Fruit fly (Drosophila melanogaster): ENCODE measurements around the gene CG9784.

CG9784 gene

dm6 chrX:16552567-16552966 lies 46.4 kb downstream of the CG9784 start (continued):
- TF ChIP-seq row (GFP tag; IDR thresholded peaks at IDR 0.05) (peak; percentile 82), dati (GFP tag; IDR thresholded peaks at IDR 0.05) (no peak), CG4617 (GFP tag; optimal IDR thresholded peaks at IDR 0.05; ENCODE audit: borderline replicate concordance) (no peak), CG11696 (GFP tag; IDR thresholded peaks at IDR 0.05) (peak; percentile 65; the same call in 1 of the 2 replicates), fru (optimal IDR thresholded peaks at IDR 0.05) (no peak), lola (GFP tag; optimal IDR thresholded peaks at IDR 0.05) (peak in 1 of 3 experiments; percentile 71), CG34422 (GFP tag; IDR thresholded peaks at IDR 0.05) (peak; percentile 57; the same call in 2 of the 3 replicates), CG3407 (GFP tag; optimal IDR thresholded peaks at IDR 0.05) (peak; percentile 60), CG8765 (GFP tag; IDR thresholded peaks at IDR 0.05) (no peak), CG14014 (GFP tag; IDR thresholded peaks at IDR 0.05) (peak; percentile 74; the same call in 1 of the 2 replicates), CG17385 (GFP tag; optimal IDR thresholded peaks at IDR 0.05) (no peak), mam (GFP tag; optimal IDR thresholded peaks at IDR 0.05) (peak; percentile 61), br (optimal IDR thresholded peaks at IDR 0.05) (no peak), Abd-B (GFP tag; optimal IDR thresholded peaks at IDR 0.05) (peak; percentile 70), HLHmδ (GFP tag; optimal IDR thresholded peaks at IDR 0.05) (no peak), Camta (GFP tag; optimal IDR thresholded peaks at IDR 0.05) (peak; percentile 42), eyg (GFP tag; optimal IDR thresholded peaks at IDR 0.05) (peak; percentile 57), sisA (GFP tag; IDR thresholded peaks at IDR 0.05) (peak; percentile 76), D (optimal IDR thresholded peaks at IDR 0.05) (no peak), D (GFP tag; optimal IDR thresholded peaks at IDR 0.05) (peak; percentile 83), grau (tag; optimal IDR thresholded peaks at IDR 0.05) (peak; percentile 84), CG32772 (GFP tag; IDR thresholded peaks at IDR 0.05) (peak; percentile 67; the same call in 1 of the 2 replicates), sr (GFP tag; IDR thresholded peaks at IDR 0.05) (peak; percentile 30; the same call in 1 of the 3 replicates), Hr78 (GFP tag; optimal IDR thresholded peaks at IDR 0.05) (peak in 1 of 2 experiments; percentile 37), chn (GFP tag; optimal IDR thresholded peaks at IDR 0.05) (peak; percentile 45), CG15601 (tag; optimal IDR thresholded peaks at IDR 0.05) (peak; percentile 55), CG43689 (GFP tag; IDR thresholded peaks at IDR 0.05) (0 out of 2 replicates have a peak, but pooled peaks have one; percentile 7), CG8359 (GFP tag; optimal IDR thresholded peaks at IDR 0.05; ENCODE audit: borderline replicate concordance) (peak; percentile 44), wek (GFP tag; optimal IDR thresholded peaks at IDR 0.05) (peak; percentile 55), NfI (GFP tag; optimal IDR thresholded peaks at IDR 0.05) (peak; percentile 84), Oaz (GFP tag; IDR thresholded peaks at IDR 0.05) (no peak; the same call in 1 of the 2 replicates), CG8388 (GFP tag; optimal IDR thresholded peaks at IDR 0.05) (peak; percentile 74), jing (GFP tag; optimal IDR thresholded peaks at IDR 0.05) (peak; percentile 60), phol (tag; optimal IDR thresholded peaks at IDR 0.05) (peak; percentile 84), chinmo (GFP tag; IDR thresholded peaks at IDR 0.05; ENCODE audit: partially characterized antibody) (no peak), CG1233 (GFP tag; optimal IDR thresholded peaks at IDR 0.05) (peak; percentile 73), nom (GFP tag; optimal IDR thresholded peaks at IDR 0.05) (no peak), Tbp (GFP tag; optimal IDR thresholded peaks at IDR 0.05) (no peak), HmgD (GFP tag; optimal IDR thresholded peaks at IDR 0.05) (no peak), otp (GFP tag; IDR thresholded peaks at IDR 0.05) (peak; percentile 63; the same call in 1 of the 3 replicates), dmrt99B (tag; optimal IDR thresholded peaks at IDR 0.05) (peak; percentile 88), CG5953 (GFP tag; IDR thresholded peaks at IDR 0.05) (peak; percentile 70), seq (GFP tag; IDR thresholded peaks at IDR 0.05) (peak; percentile 75), Xbp1 (GFP tag; optimal IDR thresholded peaks at IDR 0.05) (peak; percentile 81), CG3838 (GFP tag; optimal IDR thresholded peaks at IDR 0.05) (peak; percentile 42), ac (GFP tag; optimal IDR thresholded peaks at IDR 0.05) (peak; percentile 38), cad (GFP tag; optimal IDR thresholded peaks at IDR 0.05) (no peak), Hand (GFP tag; optimal IDR thresholded peaks at IDR 0.05) (peak; percentile 80), lov (optimal IDR thresholded peaks at IDR 0.05) (no peak), lov (GFP tag; IDR thresholded peaks at IDR 0.05) (0 out of 3 replicates have a peak, but pooled peaks have one; percentile 53), BtbVII (GFP tag; optimal IDR thresholded peaks at IDR 0.05) (peak; percentile 84)
